Fruit fly (Drosophila melanogaster) whole organism, embryonic: Measurements from ENCODE around the gene CG3726.

Experiments
- ATbp ChIP-seq: fragments of 200-800 bp; sonication (Bioruptor generic); optimal IDR thresholded peaks from 2 replicates; lab custom pipeline; 2017; ENCODE audit warnings: missing biosample characterization, mild to moderate bottlenecking, missing genetic modification characterization, missing genetic modification reagents
- CG1024 ChIP-seq: fragments of 200-800 bp; sonication (Bioruptor generic); IDR thresholded peaks from 2 replicates; pipeline ENCODE4 v1.3.6; 2022; ENCODE audit warnings: missing biosample characterization, missing genetic modification characterization
- CG10321 ChIP-seq: fragments of 200-800 bp; sonication (Bioruptor generic); IDR thresholded peaks from 2 replicates; pipeline ENCODE4 v1.3.6; 2022; ENCODE audit warnings: missing biosample characterization, missing genetic modification characterization
- CG11093 ChIP-seq: fragments of 200-800 bp; sonication (Bioruptor generic); IDR thresholded peaks from 3 replicates; pipeline ENCODE4 v1.3.6; 2022; ENCODE audit warnings: missing biosample characterization, missing genetic modification characterization
- CG12391 ChIP-seq: fragments of 200-800 bp; sonication (Bioruptor generic); optimal IDR thresholded peaks from 3 replicates; lab custom pipeline; 2018; ENCODE audit warnings: missing biosample characterization, mild to moderate bottlenecking, missing genetic modification characterization, moderate library complexity
- CG16779 ChIP-seq: fragments of 200-800 bp; sonication (Bioruptor generic); IDR thresholded peaks from 2 replicates; pipeline ENCODE4 v1.3.6; 2022; ENCODE audit warnings: missing biosample characterization, missing genetic modification characterization
- CG17802 ChIP-seq: fragments of 200-800 bp; sonication (Bioruptor generic); optimal IDR thresholded peaks from 2 replicates; lab custom pipeline; 2018; ENCODE audit warnings: missing biosample characterization, mild to moderate bottlenecking, missing genetic modification characterization, moderate library complexity
- CG18011 ChIP-seq: fragments of 200-800 bp; sonication (Bioruptor generic); optimal IDR thresholded peaks from 2 replicates; lab custom pipeline; 2017; ENCODE audit warnings: missing biosample characterization, missing genetic modification characterization, mild to moderate bottlenecking, moderate library complexity, missing genotype
- CG18619 ChIP-seq: fragments of 200-800 bp; sonication (Bioruptor generic); optimal IDR thresholded peaks from 3 replicates; lab custom pipeline; 2017; ENCODE audit warnings: missing biosample characterization, mild to moderate bottlenecking, missing genetic modification characterization
- CG2116 ChIP-seq: fragments of 200-800 bp; sonication (Bioruptor generic); optimal IDR thresholded peaks from 3 replicates; lab custom pipeline; 2018; ENCODE audit warnings: missing biosample characterization, mild to moderate bottlenecking, missing genetic modification characterization
- CG30431 ChIP-seq: fragments of 200-800 bp; sonication (Bioruptor generic); optimal IDR thresholded peaks from 2 replicates; lab custom pipeline; 2017; ENCODE audit warnings: missing biosample characterization, missing genetic modification characterization
- CG31388 ChIP-seq: fragments of 200-800 bp; sonication (Bioruptor generic); optimal IDR thresholded peaks from 2 replicates; lab custom pipeline; 2016; ENCODE audit warnings: missing biosample characterization, missing genetic modification characterization
- CG3281 ChIP-seq: fragments of 200-800 bp; sonication (Bioruptor generic); optimal IDR thresholded peaks from 3 replicates; lab custom pipeline; 2017; ENCODE audit warnings: missing biosample characterization, mild to moderate bottlenecking, missing genetic modification characterization
- CG34376 ChIP-seq: fragments of 200-800 bp; sonication (Bioruptor generic); optimal IDR thresholded peaks from 2 replicates; lab custom pipeline; 2018; ENCODE audit warnings: missing biosample characterization, mild to moderate bottlenecking, missing genetic modification characterization
- CG3847 ChIP-seq: fragments of 200-800 bp; sonication (Bioruptor generic); IDR thresholded peaks from 2 replicates; pipeline ENCODE4 v1.3.6; 2022; ENCODE audit warnings: missing biosample characterization, missing genetic modification characterization
- CG4282 ChIP-seq: fragments of 200-800 bp; sonication (Bioruptor generic); optimal IDR thresholded peaks from 2 replicates; lab custom pipeline; 2016; ENCODE audit warnings: missing biosample characterization, missing genetic modification characterization
- CG4404 ChIP-seq: fragments of 200-800 bp; sonication (Bioruptor generic); IDR thresholded peaks from 2 replicates; pipeline ENCODE4 v1.3.6; 2022; ENCODE audit warnings: missing biosample characterization, missing genetic modification characterization
- CG5180 ChIP-seq: fragments of 200-800 bp; sonication (Bioruptor generic); optimal IDR thresholded peaks from 3 replicates; lab custom pipeline; 2017; ENCODE audit warnings: missing biosample characterization, missing genetic modification characterization, mild to moderate bottlenecking, moderate library complexity, missing genetic modification reagents
- CG6254 ChIP-seq: fragments of 200-800 bp; sonication (Bioruptor generic); optimal IDR thresholded peaks from 3 replicates; lab custom pipeline; 2017; ENCODE audit warnings: mild to moderate bottlenecking, missing biosample characterization, missing genetic modification reagents, missing genetic modification characterization
- CG7963 ChIP-seq: fragments of 200-800 bp; sonication (Bioruptor generic); IDR thresholded peaks from 3 replicates; pipeline ENCODE4 v1.3.6; 2022; ENCODE audit warnings: missing biosample characterization, missing genetic modification characterization; ENCODE audit not compliant: partially characterized antibody
- CG8089 ChIP-seq: fragments of 200-800 bp; sonication (Bioruptor generic); optimal IDR thresholded peaks from 3 replicates; lab custom pipeline; 2016; ENCODE audit warnings: missing biosample characterization, missing genetic modification characterization
- CG8388 ChIP-seq: fragments of 200-800 bp; sonication (Bioruptor generic); optimal IDR thresholded peaks from 2 replicates; lab custom pipeline; 2019; ENCODE audit warnings: missing biosample characterization, mild to moderate bottlenecking, missing genetic modification characterization, moderate library complexity
- Camta ChIP-seq: fragments of 200-800 bp; sonication (Bioruptor generic); optimal IDR thresholded peaks from 2 replicates; lab custom pipeline; 2016; ENCODE audit warnings: missing biosample characterization, missing genetic modification characterization
- Dp ChIP-seq: fragments of 200-800 bp; sonication (Bioruptor generic); optimal IDR thresholded peaks from 2 replicates; lab custom pipeline; 2018; ENCODE audit warnings: missing biosample characterization, mild to moderate bottlenecking, missing genetic modification characterization, moderate library complexity
- Dref ChIP-seq: fragments of 200-800 bp; sonication (Bioruptor generic); IDR thresholded peaks from 2 replicates; pipeline ENCODE4 v1.3.6; 2022; ENCODE audit warnings: missing biosample characterization, missing genetic modification characterization
- Drgx ChIP-seq: fragments of 200-800 bp; sonication (Bioruptor generic); IDR thresholded peaks from 2 replicates; pipeline ENCODE4 v1.3.6; 2022; ENCODE audit warnings: missing biosample characterization, missing genetic modification characterization
- HLH4C ChIP-seq: fragments of 200-800 bp; sonication (Bioruptor generic); IDR thresholded peaks from 3 replicates; pipeline ENCODE4 v1.3.6; 2022; ENCODE audit warnings: missing biosample characterization, missing genetic modification characterization; ENCODE audit not compliant: partially characterized antibody
- Hand ChIP-seq: fragments of 200-800 bp; sonication (Bioruptor generic); optimal IDR thresholded peaks from 2 replicates; lab custom pipeline; 2017; ENCODE audit warnings: mild to moderate bottlenecking, missing biosample characterization, missing genetic modification reagents, missing genetic modification characterization
- HmgZ ChIP-seq: fragments of 200-800 bp; sonication (Bioruptor generic); optimal IDR thresholded peaks from 2 replicates; lab custom pipeline; 2018; ENCODE audit warnings: missing biosample characterization, mild to moderate bottlenecking, missing genetic modification characterization
- Jarid2 ChIP-seq: fragments of 200-800 bp; sonication (Bioruptor generic); optimal IDR thresholded peaks from 3 replicates; lab custom pipeline; 2017; ENCODE audit warnings: mild to moderate bottlenecking, missing biosample characterization, missing genetic modification reagents, missing genetic modification characterization
- Lhr ChIP-seq: fragments of 200-800 bp; sonication (Bioruptor generic); optimal IDR thresholded peaks from 3 replicates; lab custom pipeline; 2017; ENCODE audit warnings: mild to moderate bottlenecking, missing biosample characterization, missing genetic modification reagents, missing genetic modification characterization
- Lim3 ChIP-seq: fragments of 200-800 bp; sonication (Bioruptor generic); IDR thresholded peaks from 2 replicates; pipeline ENCODE4 v1.3.6; 2022; ENCODE audit warnings: missing biosample characterization, missing genetic modification characterization
- Mes4 ChIP-seq: fragments of 200-800 bp; sonication (Bioruptor generic); optimal IDR thresholded peaks from 2 replicates; lab custom pipeline; 2016; ENCODE audit warnings: missing biosample characterization, missing genetic modification characterization
- Taf1 ChIP-seq: fragments of 200-800 bp; sonication (Bioruptor generic); IDR thresholded peaks from 2 replicates; pipeline ENCODE4 v1.3.6; 2022; ENCODE audit warnings: missing biosample characterization, missing genetic modification characterization
- bbx ChIP-seq: fragments of 200-800 bp; sonication (Bioruptor generic); IDR thresholded peaks from 2 replicates; pipeline ENCODE4 v1.3.6; 2022; ENCODE audit warnings: missing biosample characterization, missing genetic modification characterization; ENCODE audit not compliant: partially characterized antibody
- caup ChIP-seq: fragments of 200-800 bp; sonication (Bioruptor generic); optimal IDR thresholded peaks from 3 replicates; lab custom pipeline; 2017; ENCODE audit warnings: missing biosample characterization, mild to moderate bottlenecking, missing genetic modification characterization, moderate library complexity; ENCODE audit not compliant: severe bottlenecking
- crol ChIP-seq: fragments of 200-800 bp; sonication (Bioruptor generic); IDR thresholded peaks from 2 replicates; pipeline ENCODE4 v1.3.6; 2022; ENCODE audit warnings: missing biosample characterization, missing genetic modification characterization
- fd64A ChIP-seq: fragments of 200-800 bp; sonication (Bioruptor generic); optimal IDR thresholded peaks from 3 replicates; lab custom pipeline; 2018; ENCODE audit warnings: missing biosample characterization, mild to moderate bottlenecking, missing genetic modification characterization
- ind ChIP-seq: fragments of 200-800 bp; sonication (Bioruptor generic); optimal IDR thresholded peaks from 3 replicates; lab custom pipeline; 2016; ENCODE audit warnings: missing biosample characterization, missing genetic modification characterization
- lilli ChIP-seq: fragments of 200-800 bp; sonication (Bioruptor generic); optimal IDR thresholded peaks from 3 replicates; lab custom pipeline; 2016; ENCODE audit warnings: missing biosample characterization, missing genetic modification characterization
- lmd ChIP-seq: fragments of 200-800 bp; sonication (Bioruptor generic); IDR thresholded peaks from 2 replicates; pipeline ENCODE4 v1.3.6; 2022; ENCODE audit warnings: missing biosample characterization, missing genetic modification characterization
- onecut ChIP-seq: fragments of 200-800 bp; sonication (Bioruptor generic); IDR thresholded peaks from 2 replicates; pipeline ENCODE4 v1.3.6; 2022; ENCODE audit warnings: missing biosample characterization, missing genetic modification characterization
- pros ChIP-seq: fragments of 200-800 bp; sonication (Bioruptor generic); optimal IDR thresholded peaks from 3 replicates; lab custom pipeline; 2019; ENCODE audit warnings: missing biosample characterization, mild to moderate bottlenecking, missing genetic modification characterization, moderate library complexity
- sens ChIP-seq: fragments of 200-800 bp; sonication (Bioruptor generic); peaks from one replicate; lab custom pipeline; 2016; ENCODE audit warnings: missing biosample characterization, missing genetic modification characterization
- tap ChIP-seq: fragments of 200-800 bp; optimal IDR thresholded peaks from 3 replicates; lab custom pipeline; 2019; ENCODE audit warnings: missing biosample characterization, mild to moderate bottlenecking, missing genetic modification characterization, moderate library complexity
- tna ChIP-seq: fragments of 200-800 bp; sonication (Bioruptor generic); IDR thresholded peaks from 2 replicates; pipeline ENCODE4 v1.3.6; 2022; ENCODE audit warnings: missing biosample characterization, missing genetic modification characterization; ENCODE audit not compliant: partially characterized antibody
- unpg ChIP-seq: fragments of 200-800 bp; sonication (Bioruptor generic); optimal IDR thresholded peaks from 3 replicates; lab custom pipeline; 2018; ENCODE audit warnings: missing biosample characterization, mild to moderate bottlenecking, missing genetic modification characterization, moderate library complexity
- zen2 ChIP-seq: fragments of 200-800 bp; sonication (Bioruptor generic); IDR thresholded peaks from 3 replicates; pipeline ENCODE4 v1.3.6; 2022; ENCODE audit warnings: missing biosample characterization, missing genetic modification characterization; ENCODE audit not compliant: partially characterized antibody

Gene CG3726

DNA sequence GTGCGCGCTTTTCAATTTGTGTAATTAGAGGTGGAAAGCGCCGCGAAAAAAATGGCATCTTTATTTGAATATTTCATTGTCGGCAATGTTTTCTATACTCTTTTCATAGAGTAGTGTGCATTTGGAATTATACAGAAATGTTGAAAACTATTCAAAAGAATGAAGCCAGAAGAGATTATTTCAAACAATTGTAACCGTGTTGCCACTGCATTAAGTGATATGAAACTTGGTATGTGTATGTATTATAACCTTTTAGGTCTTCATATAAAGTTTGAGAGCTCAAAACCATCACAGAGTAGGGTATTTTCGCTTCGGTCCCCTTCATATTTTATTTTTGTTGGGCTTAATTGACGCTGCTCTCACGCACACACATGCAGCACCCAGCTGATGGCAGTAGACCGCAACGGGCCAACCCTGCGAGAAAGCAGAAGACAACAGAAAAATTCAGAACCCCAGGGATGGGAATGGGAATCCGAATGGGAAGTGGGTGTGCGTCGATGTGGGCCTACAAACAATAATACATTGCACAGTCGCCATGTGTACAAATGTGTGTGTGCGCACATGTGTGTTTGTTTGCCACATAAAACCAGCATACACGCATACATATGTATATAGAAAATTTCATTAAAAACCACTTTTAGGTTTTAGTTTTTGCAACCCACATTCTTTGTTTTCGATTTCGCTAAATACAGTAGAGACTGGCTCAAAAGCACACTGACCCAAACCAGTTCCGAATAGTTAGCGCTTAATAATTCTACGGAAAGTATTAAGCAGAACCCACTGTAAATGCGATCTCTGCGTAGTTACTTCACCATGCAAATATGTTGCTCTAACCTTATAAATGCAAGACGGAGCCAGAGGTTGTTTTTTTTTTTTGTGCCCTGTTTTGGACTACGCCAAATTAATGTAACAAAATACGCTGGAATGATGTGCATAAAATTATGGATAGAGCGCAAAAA is 22.1 kb upstream of the CG3726 start (continued):
- TF ChIP-seq Taf1 (GFP tag; lab: Robert Waterston, UW) (no peak), ATbp (GFP tag; lab: Kevin White, UChicago) (no peak), CG2116 (no peak), Hand (GFP tag; lab: Kevin White, UChicago) (no peak), CG5180 (GFP tag; lab: Kevin White, UChicago) (no peak), tna (no peak), zen2 (GFP tag; lab: Robert Waterston, UW) (no peak), CG18011 (GFP tag; lab: Kevin White, UChicago) (no peak), fd64A (GFP tag; lab: Kevin White, UChicago) (no peak), CG8089 (no peak), CG11093 (GFP tag; lab: Robert Waterston, UW) (no peak), lilli (no peak), onecut (GFP tag; lab: Robert Waterston, UW) (no peak), Dp (no peak), CG18619 (no peak), CG12391 (tag; lab: Kevin White, UChicago) (no peak), Jarid2 (GFP tag; lab: Kevin White, UChicago) (no peak), crol (GFP tag; lab: Robert Waterston, UW) (no peak), CG4282 (no peak), CG6254 (GFP tag; lab: Kevin White, UChicago) (no peak), caup (GFP tag; lab: Kevin White, UChicago) (no peak), HLH4C (GFP tag; lab: Robert Waterston, UW) (no peak), Lhr (GFP tag; lab: Kevin White, UChicago) (no peak), CG16779 (GFP tag; lab: Robert Waterston, UW) (no peak), sens (GFP tag; lab: Kevin White, UChicago) (peak; percentile 2), ind (no peak), tap (tag; lab: Kevin White, UChicago) (no peak), CG30431 (GFP tag; lab: Kevin White, UChicago) (no peak), bbx (GFP tag; lab: Robert Waterston, UW) (no peak), CG34376 (GFP tag; lab: Kevin White, UChicago) (no peak), Dref (GFP tag; lab: Robert Waterston, UW) (no peak), CG17802 (tag; lab: Kevin White, UChicago) (no peak), CG31388 (GFP tag; lab: Kevin White, UChicago) (no peak), Drgx (GFP tag; lab: Robert Waterston, UW) (0 out of 2 replicates have a peak, but pooled peaks have one; percentile 13), unpg (GFP tag; lab: Kevin White, UChicago) (no peak), CG3847 (GFP tag; lab: Robert Waterston, UW) (no peak), Lim3 (GFP tag; lab: Robert Waterston, UW) (no peak), pros (peak; percentile 84), CG8388 (no peak), HmgZ (tag; lab: Kevin White, UChicago) (no peak), Camta (GFP tag; lab: Kevin White, UChicago) (no peak), lmd (GFP tag; lab: Robert Waterston, UW) (no peak), CG3281 (GFP tag; lab: Kevin White, UChicago) (no peak), CG1024 (GFP tag; lab: Robert Waterston, UW) (no peak), CG7963 (GFP tag; lab: Robert Waterston, UW) (no peak), Mes4 (GFP tag; lab: Kevin White, UChicago) (no peak), CG10321 (no peak), CG4404 (GFP tag; lab: Robert Waterston, UW) (no peak)
